Fruit fly (Drosophila melanogaster): ENCODE measurements around the gene Or85f.
A peak's percentile ranks its signal among the peaks of the same experiment; 100 is the strongest.

Gene Or85f

dm6 chr3R:9399951-9400392 is 2.0 kb downstream of the Or85f start, which contains the start of gene CG34117 (continued):
- TF ChIP-seq CoRest (tag; optimal IDR thresholded peaks at IDR 0.05): peak; percentile 78
- peak; percentile 65 for TF ChIP-seq odd (GFP tag; optimal IDR thresholded peaks at IDR 0.05)
- TF ChIP-seq exex (tag; optimal IDR thresholded peaks at IDR 0.05): peak; percentile 59
- TF ChIP-seq Dll (GFP tag; IDR thresholded peaks at IDR 0.05; ENCODE audit: partially characterized antibody): no peak
- peak; percentile 67 for TF ChIP-seq Spps (tag; optimal IDR thresholded peaks at IDR 0.05)
- TF ChIP-seq gsb-n (tag; optimal IDR thresholded peaks at IDR 0.05): peak; percentile 75
- TF ChIP-seq jing (GFP tag; optimal IDR thresholded peaks at IDR 0.05): peak; percentile 22
- no peak for TF ChIP-seq Opbp (GFP tag; IDR thresholded peaks at IDR 0.05; ENCODE audit: partially characterized antibody)
- TF ChIP-seq Optix (GFP tag; IDR thresholded peaks at IDR 0.05): no peak
- peak; percentile 82 for TF ChIP-seq Atf6 (GFP tag; IDR thresholded peaks at IDR 0.05)
- TF ChIP-seq cad (GFP tag; optimal IDR thresholded peaks at IDR 0.05): no peak
- TF ChIP-seq Sry-β (GFP tag; optimal IDR thresholded peaks at IDR 0.05): no peak
- no peak for TF ChIP-seq chinmo (GFP tag; IDR thresholded peaks at IDR 0.05; ENCODE audit: partially characterized antibody)
- no peak for TF ChIP-seq D (optimal IDR thresholded peaks at IDR 0.05)
- peak; percentile 55 for TF ChIP-seq D (GFP tag; optimal IDR thresholded peaks at IDR 0.05)
- TF ChIP-seq CG2199 (GFP tag; IDR thresholded peaks at IDR 0.05): peak; percentile 16; the same call in 1 of the 3 replicates
- TF ChIP-seq sim (GFP tag; IDR thresholded peaks at IDR 0.05): no peak
- peak; percentile 53 for TF ChIP-seq Dip3 (GFP tag; optimal IDR thresholded peaks at IDR 0.05)
- TF ChIP-seq CG4707 (GFP tag; optimal IDR thresholded peaks at IDR 0.05): peak; percentile 18
- no peak for TF ChIP-seq Stat92E (GFP tag; optimal IDR thresholded peaks at IDR 0.05)
- peak; percentile 98 for TF ChIP-seq Elba2 (GFP tag; optimal IDR thresholded peaks at IDR 0.05)
- TF ChIP-seq Vsx1 (GFP tag; optimal IDR thresholded peaks at IDR 0.05): peak; percentile 52
- TF ChIP-seq CG10267 (tag; optimal IDR thresholded peaks at IDR 0.05): peak; percentile 85
- TF ChIP-seq CG14050 (GFP tag; IDR thresholded peaks at IDR 0.05): peak; percentile 75
- TF ChIP-seq CG3995 (GFP tag; optimal IDR thresholded peaks at IDR 0.05): peak; percentile 60
- peak; percentile 56; the same call in 1 of the 3 replicates for TF ChIP-seq C15 (GFP tag; IDR thresholded peaks at IDR 0.05)
- peak; percentile 87 for TF ChIP-seq trem (tag; optimal IDR thresholded peaks at IDR 0.05)
- peak; percentile 91 for TF ChIP-seq CG12391 (tag; optimal IDR thresholded peaks at IDR 0.05)
- TF ChIP-seq CG18476 (GFP tag; optimal IDR thresholded peaks at IDR 0.05): peak; percentile 80
- peak; percentile 46 for TF ChIP-seq Camta (GFP tag; optimal IDR thresholded peaks at IDR 0.05)
- TF ChIP-seq bigmax (GFP tag; optimal IDR thresholded peaks at IDR 0.05): no peak
- TF ChIP-seq CG10565 (GFP tag; optimal IDR thresholded peaks at IDR 0.05): peak; percentile 1
- TF ChIP-seq CG7987 (GFP tag; optimal IDR thresholded peaks at IDR 0.05): peak; percentile 68
- TF ChIP-seq CG10366 (GFP tag; IDR thresholded peaks at IDR 0.05): peak; percentile 82
- TF ChIP-seq CkIIα-i1 (GFP tag; IDR thresholded peaks at IDR 0.05): peak; percentile 44; the same call in 1 of the 2 replicates
- peak; percentile 72 for TF ChIP-seq fd96Cb (tag; optimal IDR thresholded peaks at IDR 0.05)
- TF ChIP-seq ap (GFP tag; IDR thresholded peaks at IDR 0.05): peak; percentile 42; the same call in 1 of the 2 replicates
- no peak for TF ChIP-seq z (GFP tag; IDR thresholded peaks at IDR 0.05)
- TF ChIP-seq B-H2 (GFP tag; optimal IDR thresholded peaks at IDR 0.05): peak; percentile 88
- TF ChIP-seq CG16863 (GFP tag; optimal IDR thresholded peaks at IDR 0.05): peak; percentile 41
- TF ChIP-seq Awh (GFP tag; IDR thresholded peaks at IDR 0.05): peak; percentile 71
- TF ChIP-seq row (GFP tag; IDR thresholded peaks at IDR 0.05): peak; percentile 95
- no peak for TF ChIP-seq h (optimal IDR thresholded peaks at IDR 0.05)
- TF ChIP-seq CG9876 (GFP tag; optimal IDR thresholded peaks at IDR 0.05): no peak
- peak; percentile 67 for TF ChIP-seq CG18764 (GFP tag; optimal IDR thresholded peaks at IDR 0.05)
- peak; percentile 81 for TF ChIP-seq CG14710 (tag; optimal IDR thresholded peaks at IDR 0.05)
- peak; percentile 87 for TF ChIP-seq ranshi (GFP tag; IDR thresholded peaks at IDR 0.05)
- TF ChIP-seq CG13296 (GFP tag; optimal IDR thresholded peaks at IDR 0.05): peak; percentile 79
- TF ChIP-seq amos (GFP tag; IDR thresholded peaks at IDR 0.05; ENCODE audit: partially characterized antibody): no peak
- no peak for TF ChIP-seq pita (GFP tag; optimal IDR thresholded peaks at IDR 0.05)
- TF ChIP-seq her (GFP tag; optimal IDR thresholded peaks at IDR 0.05): peak; percentile 17
